Fruit fly (Drosophila melanogaster) whole organism: ENCODE data around the gene UK114.

Experiments
- CG8478 ChIP-seq: fragments of >200 bp; optimal IDR thresholded peaks from 2 replicates; lab custom pipeline; 2018; ENCODE audit warnings: inconsistent platforms
- Dll ChIP-seq: fragments of >200 bp; optimal IDR thresholded peaks from 2 replicates; lab custom pipeline; 2017
- EcR ChIP-seq, 2 experiments: fragments of >200 bp; optimal IDR thresholded peaks; 2 replicates each; lab custom pipeline; 2017; ENCODE audit warnings: missing biosample characterization in 2 of 2, missing genetic modification characterization in 2 of 2, missing genetic modification reagents in 2 of 2
- pan ChIP-seq: fragments of >200 bp; optimal IDR thresholded peaks from 2 replicates; lab custom pipeline; 2017
- psq ChIP-seq: fragments of >200 bp; optimal IDR thresholded peaks from 2 replicates; lab custom pipeline; 2017
- usp ChIP-seq: fragments of >200 bp; optimal IDR thresholded peaks from 2 replicates; lab custom pipeline; 2017; ENCODE audit warnings: missing biosample characterization, missing genetic modification characterization, mixed read lengths

UK114 gene

dm6 chr2L:15254229-15254861, 20.5 kb downstream of the UK114 start:
- TF ChIP-seq Dll: no peak
- TF ChIP-seq psq (lab: Kevin White, UChicago): no peak
- TF ChIP-seq pan (lab: Kevin White, UChicago): no peak
- TF ChIP-seq usp: no peak
- no peak for TF ChIP-seq CG8478 (lab: Kevin White, UChicago)
- TF ChIP-seq EcR (GFP tag; optimal IDR thresholded peaks at IDR 0.05; lab: Kevin White, UChicago): no peak

dm6 chr2L:15249682-15250081, 25.2 kb downstream of the UK114 start:
- TF ChIP-seq psq (lab: Kevin White, UChicago) (no peak), EcR (GFP tag; optimal IDR thresholded peaks at IDR 0.05; lab: Kevin White, UChicago) (no peak), usp (no peak), Dll (no peak), CG8478 (lab: Kevin White, UChicago) (no peak), pan (lab: Kevin White, UChicago) (no peak)

dm6 chr2L:15249006-15249513, 25.8 kb downstream of the UK114 start:
- TF ChIP-seq EcR (GFP tag; optimal IDR thresholded peaks at IDR 0.05; lab: Kevin White, UChicago): no peak
- TF ChIP-seq CG8478 (lab: Kevin White, UChicago): no peak
- TF ChIP-seq pan (lab: Kevin White, UChicago): no peak
- TF ChIP-seq usp: no peak
- TF ChIP-seq psq (lab: Kevin White, UChicago): no peak
- TF ChIP-seq Dll: no peak

- TF ChIP-seq usp: no peak
- no peak for TF ChIP-seq psq (lab: Kevin White, UChicago)
- TF ChIP-seq pan (lab: Kevin White, UChicago): no peak
- TF ChIP-seq EcR (GFP tag; optimal IDR thresholded peaks at IDR 0.05; lab: Kevin White, UChicago): no peak
- no peak for TF ChIP-seq Dll
- TF ChIP-seq CG8478 (lab: Kevin White, UChicago): no peak
Observed at dm6 chr2L:15248163-15249005, 26.5 kb downstream of the UK114 start, which contains the start of gene dao. dao (plus strand) TSS chr2L:15248879.

- TF ChIP-seq Dll (no peak), CG8478 (lab: Kevin White, UChicago) (no peak), pan (lab: Kevin White, UChicago) (no peak), EcR (GFP tag; optimal IDR thresholded peaks at IDR 0.05; lab: Kevin White, UChicago) (no peak), usp (no peak), psq (lab: Kevin White, UChicago) (no peak)
Observed at dm6 chr2L:15247614-15248013, 27.3 kb downstream of the UK114 start, which contains the start of gene ZnT35C. ZnT35C (minus strand) TSS chr2L:15247714.

dm6 chr2L:15244708-15245107, 30.2 kb downstream of the UK114 start:
- TF ChIP-seq Dll: no peak
- no peak for TF ChIP-seq EcR (GFP tag; optimal IDR thresholded peaks at IDR 0.05; lab: Kevin White, UChicago)
- TF ChIP-seq pan (lab: Kevin White, UChicago): no peak
- no peak for TF ChIP-seq CG8478 (lab: Kevin White, UChicago)
- TF ChIP-seq usp: no peak

dm6 chr2L:15243413-15243812, 31.5 kb downstream of the UK114 start:
- peak in 1 of 2 experiments; percentile 69 for TF ChIP-seq EcR (GFP tag; optimal IDR thresholded peaks at IDR 0.05; lab: Kevin White, UChicago)
- TF ChIP-seq pan (lab: Kevin White, UChicago): no peak
